Fruit fly (Drosophila melanogaster) whole organism, embryonic: Measurements from ENCODE around the gene Dis3.

Source experiments
- CG10209 ChIP-seq: fragments of 200-800 bp; sonication (Bioruptor generic); optimal IDR thresholded peaks from 3 replicates; lab custom pipeline; 2017; ENCODE audit warnings: missing biosample characterization, mild to moderate bottlenecking, missing genetic modification characterization, missing genetic modification reagents
- CG10267 ChIP-seq: fragments of 200-800 bp; sonication (Bioruptor generic); optimal IDR thresholded peaks from 2 replicates; lab custom pipeline; 2018; ENCODE audit warnings: missing biosample characterization, mild to moderate bottlenecking, missing genetic modification characterization, moderate library complexity
- CG10366 ChIP-seq: fragments of 200-800 bp; sonication (Bioruptor generic); IDR thresholded peaks from 2 replicates; pipeline ENCODE4 v1.3.6; 2022; ENCODE audit warnings: missing biosample characterization, missing genetic modification characterization
- CG10431 ChIP-seq: fragments of 200-800 bp; sonication (Bioruptor generic); optimal IDR thresholded peaks from 3 replicates; lab custom pipeline; 2018; ENCODE audit warnings: missing biosample characterization, mild to moderate bottlenecking, missing genetic modification characterization
- CG10462 ChIP-seq: fragments of 200-800 bp; sonication (Bioruptor generic); optimal IDR thresholded peaks from 2 replicates; lab custom pipeline; 2016; ENCODE audit warnings: missing biosample characterization, missing genetic modification characterization
- CG13296 ChIP-seq: fragments of 200-800 bp; sonication (Bioruptor generic); optimal IDR thresholded peaks from 3 replicates; lab custom pipeline; 2018; ENCODE audit warnings: missing biosample characterization, mild to moderate bottlenecking, missing genetic modification characterization
- CG13775 ChIP-seq: fragments of 200-800 bp; sonication (Bioruptor generic); optimal IDR thresholded peaks from 3 replicates; lab custom pipeline; 2017; ENCODE audit warnings: missing biosample characterization, mild to moderate bottlenecking, missing genetic modification characterization
- CG14710 ChIP-seq: fragments of 200-800 bp; sonication (Bioruptor generic); optimal IDR thresholded peaks from 3 replicates; lab custom pipeline; 2019; ENCODE audit warnings: missing biosample characterization, mild to moderate bottlenecking, missing genetic modification characterization, moderate library complexity
- CG14860 ChIP-seq: fragments of 200-800 bp; sonication (Bioruptor generic); IDR thresholded peaks from 3 replicates; pipeline ENCODE4 v1.3.6; 2022; ENCODE audit warnings: missing biosample characterization, missing genetic modification characterization; ENCODE audit not compliant: partially characterized antibody
- CG15269 ChIP-seq: fragments of 200-800 bp; sonication (Bioruptor generic); optimal IDR thresholded peaks from 2 replicates; lab custom pipeline; 2018; ENCODE audit warnings: missing biosample characterization, mild to moderate bottlenecking, missing genetic modification characterization, moderate library complexity
- CG15514 ChIP-seq: fragments of 200-800 bp; sonication (Bioruptor generic); optimal IDR thresholded peaks from 3 replicates; lab custom pipeline; 2017; ENCODE audit warnings: missing biosample characterization, missing genetic modification characterization, mild to moderate bottlenecking, moderate library complexity, missing genetic modification reagents
- CG17359 ChIP-seq: fragments of 200-800 bp; sonication (Bioruptor generic); optimal IDR thresholded peaks from 3 replicates; lab custom pipeline; 2018; ENCODE audit warnings: missing biosample characterization, mild to moderate bottlenecking, missing genetic modification characterization, moderate library complexity
- CG17568 ChIP-seq: fragments of 200-800 bp; sonication (Bioruptor generic); optimal IDR thresholded peaks from 2 replicates; lab custom pipeline; 2018; ENCODE audit warnings: missing biosample characterization, mild to moderate bottlenecking, missing genetic modification characterization, moderate library complexity
- CG2129 ChIP-seq: fragments of 200-800 bp; sonication (Bioruptor generic); IDR thresholded peaks from 2 replicates; pipeline ENCODE4 v1.3.6; 2022; ENCODE audit warnings: missing biosample characterization, missing genetic modification characterization; ENCODE audit not compliant: partially characterized antibody
- CG4360 ChIP-seq: fragments of 200-800 bp; sonication (Bioruptor generic); IDR thresholded peaks from 2 replicates; pipeline ENCODE4 v1.3.6; 2022; ENCODE audit warnings: missing biosample characterization, missing genetic modification characterization
- CG6654 ChIP-seq: fragments of 200-800 bp; sonication (Bioruptor generic); optimal IDR thresholded peaks from 2 replicates; lab custom pipeline; 2017; ENCODE audit warnings: missing biosample characterization, mild to moderate bottlenecking, missing genetic modification characterization
- CG7357 ChIP-seq: fragments of 200-800 bp; sonication (Bioruptor generic); IDR thresholded peaks from 3 replicates; pipeline ENCODE4 v1.3.6; 2022; ENCODE audit warnings: missing biosample characterization, missing genetic modification characterization
- CG7372 ChIP-seq: fragments of 200-800 bp; sonication (Bioruptor generic); IDR thresholded peaks from 2 replicates; pipeline ENCODE4 v1.3.6; 2022; ENCODE audit warnings: missing biosample characterization, missing genetic modification characterization
- ERR ChIP-seq: fragments of 200-800 bp; sonication (Bioruptor generic); optimal IDR thresholded peaks from 2 replicates; lab custom pipeline; 2016; ENCODE audit warnings: missing biosample characterization, missing genetic modification characterization
- Eip74EF ChIP-seq, 2 experiments: fragments of 200-800 bp in 1 of 2; fragments of >200 bp in 1 of 2; sonication (Bioruptor generic) in 1 of 2; optimal IDR thresholded peaks; 2 replicates each; lab custom pipeline; 2017 to 2019; ENCODE audit warnings: missing biosample characterization in 2 of 2, missing genetic modification characterization in 2 of 2, mild to moderate bottlenecking in 1 of 2, moderate library complexity in 1 of 2
- Hey ChIP-seq: fragments of 200-800 bp; sonication (Bioruptor generic); optimal IDR thresholded peaks from 3 replicates; lab custom pipeline; 2018; ENCODE audit warnings: missing biosample characterization, mild to moderate bottlenecking, missing genetic modification characterization
- Hr3 ChIP-seq: fragments of 200-800 bp; sonication (Bioruptor generic); optimal IDR thresholded peaks from 3 replicates; lab custom pipeline; 2016; ENCODE audit warnings: missing biosample characterization, missing genetic modification characterization
- NC2β ChIP-seq: fragments of 200-800 bp; sonication (Bioruptor generic); optimal IDR thresholded peaks from 2 replicates; lab custom pipeline; 2016; ENCODE audit warnings: missing biosample characterization, missing genetic modification characterization
- Neu2 ChIP-seq: fragments of 200-800 bp; sonication (Bioruptor generic); optimal IDR thresholded peaks from 3 replicates; lab custom pipeline; 2016; ENCODE audit warnings: missing biosample characterization, missing genetic modification characterization, borderline replicate concordance
- NfI ChIP-seq: fragments of 200-800 bp; sonication (Bioruptor generic); optimal IDR thresholded peaks from 3 replicates; lab custom pipeline; 2018; ENCODE audit warnings: missing biosample characterization, mild to moderate bottlenecking, missing genetic modification characterization, moderate library complexity
- Oaz ChIP-seq: fragments of 200-800 bp; sonication (Bioruptor generic); IDR thresholded peaks from 2 replicates; pipeline ENCODE4 v1.3.6; 2022; ENCODE audit warnings: missing biosample characterization, missing genetic modification characterization
- Usf ChIP-seq: fragments of 200-800 bp; sonication (Bioruptor generic); optimal IDR thresholded peaks from 2 replicates; lab custom pipeline; 2017; ENCODE audit warnings: missing genotype, missing biosample characterization, missing genetic modification characterization
- Xbp1 ChIP-seq: fragments of 200-800 bp; sonication (Bioruptor generic); optimal IDR thresholded peaks from 3 replicates; lab custom pipeline; 2016; ENCODE audit warnings: missing biosample characterization, mild to moderate bottlenecking, missing genetic modification characterization
- bowl ChIP-seq: fragments of 200-800 bp; sonication (Bioruptor generic); IDR thresholded peaks from 2 replicates; pipeline ENCODE4 v1.3.6; 2022; ENCODE audit warnings: missing biosample characterization, missing genetic modification characterization
- cas ChIP-seq: fragments of 200-800 bp; sonication (Bioruptor generic); IDR thresholded peaks from 2 replicates; pipeline ENCODE4 v1.3.6; 2022; ENCODE audit warnings: missing biosample characterization, missing genetic modification characterization
- cato ChIP-seq: fragments of 200-800 bp; sonication (Bioruptor generic); optimal IDR thresholded peaks from 2 replicates; lab custom pipeline; 2016; ENCODE audit warnings: missing biosample characterization, missing genetic modification characterization, borderline replicate concordance
- corto ChIP-seq: fragments of 200-800 bp; sonication (Bioruptor generic); optimal IDR thresholded peaks from 2 replicates; lab custom pipeline; 2016; ENCODE audit warnings: missing biosample characterization, mild to moderate bottlenecking, missing genetic modification characterization, moderate library complexity
- dimm ChIP-seq: fragments of 200-800 bp; sonication (Bioruptor generic); IDR thresholded peaks from 2 replicates; pipeline ENCODE4 v1.3.6; 2022; ENCODE audit warnings: missing biosample characterization, missing genetic modification characterization
- dysf ChIP-seq: fragments of 200-800 bp; sonication (Bioruptor generic); IDR thresholded peaks from 3 replicates; pipeline ENCODE4 v1.3.6; 2022; ENCODE audit warnings: missing biosample characterization, missing genetic modification characterization
- gsb-n ChIP-seq: fragments of 200-800 bp; sonication (Bioruptor generic); optimal IDR thresholded peaks from 3 replicates; lab custom pipeline; 2018; ENCODE audit warnings: missing biosample characterization, mild to moderate bottlenecking, missing genetic modification characterization
- h ChIP-seq: fragments of >200 bp; optimal IDR thresholded peaks from 2 replicates; lab custom pipeline; 2017
- klu ChIP-seq: fragments of 200-800 bp; sonication (Bioruptor generic); IDR thresholded peaks from 2 replicates; pipeline ENCODE4 v1.3.6; 2022; ENCODE audit warnings: missing biosample characterization, missing genetic modification characterization
- nmo ChIP-seq: fragments of 200-800 bp; sonication (Bioruptor generic); optimal IDR thresholded peaks from 2 replicates; lab custom pipeline; 2018; ENCODE audit warnings: missing biosample characterization, mild to moderate bottlenecking, missing genetic modification characterization, moderate library complexity
- pita ChIP-seq: fragments of 200-800 bp; sonication (Bioruptor generic); optimal IDR thresholded peaks from 2 replicates; lab custom pipeline; 2017; ENCODE audit warnings: missing biosample characterization, mild to moderate bottlenecking, missing genetic modification characterization
- pros ChIP-seq: fragments of 200-800 bp; sonication (Bioruptor generic); optimal IDR thresholded peaks from 3 replicates; lab custom pipeline; 2019; ENCODE audit warnings: missing biosample characterization, mild to moderate bottlenecking, missing genetic modification characterization, moderate library complexity
- pum ChIP-seq: fragments of 200-800 bp; sonication (Bioruptor generic); optimal IDR thresholded peaks from 2 replicates; lab custom pipeline; 2016; ENCODE audit warnings: missing biosample characterization, missing genetic modification characterization
- sens ChIP-seq: fragments of 200-800 bp; sonication (Bioruptor generic); peaks from one replicate; lab custom pipeline; 2016; ENCODE audit warnings: missing biosample characterization, missing genetic modification characterization
- shn ChIP-seq: fragments of 200-800 bp; sonication (Bioruptor generic); optimal IDR thresholded peaks from 3 replicates; lab custom pipeline; 2016; ENCODE audit warnings: missing biosample characterization, missing genetic modification characterization
- tgo ChIP-seq: fragments of 200-800 bp; sonication (Bioruptor generic); IDR thresholded peaks from 3 replicates; pipeline ENCODE4 v1.3.6; 2022; ENCODE audit warnings: missing biosample characterization, missing genetic modification characterization
- trh ChIP-seq: fragments of 200-800 bp; sonication (Bioruptor generic); optimal IDR thresholded peaks from 2 replicates; lab custom pipeline; 2016; ENCODE audit warnings: missing biosample characterization, missing genetic modification characterization
- z ChIP-seq: fragments of 200-800 bp; sonication (Bioruptor generic); IDR thresholded peaks from 3 replicates; pipeline ENCODE4 v1.3.6; 2022; ENCODE audit warnings: missing biosample characterization, missing genetic modification characterization
- zen2 ChIP-seq: fragments of 200-800 bp; sonication (Bioruptor generic); IDR thresholded peaks from 3 replicates; pipeline ENCODE4 v1.3.6; 2022; ENCODE audit warnings: missing biosample characterization, missing genetic modification characterization; ENCODE audit not compliant: partially characterized antibody

Dis3 gene

dm6 chr3R:24341251-24341650, 8.0 kb downstream of the Dis3 start, which contains the start of gene Ms:
TSS of gene Ms (plus strand) at chr3R:24341551.
- no peak for TF ChIP-seq CG14710 (tag; lab: Kevin White, UChicago)
- TF ChIP-seq CG7372 (GFP tag; lab: Robert Waterston, UW) = 0 out of 2 replicates have a peak, but pooled peaks have one; percentile 12
- TF ChIP-seq, all 482 proteins: peak for 1

DNA sequence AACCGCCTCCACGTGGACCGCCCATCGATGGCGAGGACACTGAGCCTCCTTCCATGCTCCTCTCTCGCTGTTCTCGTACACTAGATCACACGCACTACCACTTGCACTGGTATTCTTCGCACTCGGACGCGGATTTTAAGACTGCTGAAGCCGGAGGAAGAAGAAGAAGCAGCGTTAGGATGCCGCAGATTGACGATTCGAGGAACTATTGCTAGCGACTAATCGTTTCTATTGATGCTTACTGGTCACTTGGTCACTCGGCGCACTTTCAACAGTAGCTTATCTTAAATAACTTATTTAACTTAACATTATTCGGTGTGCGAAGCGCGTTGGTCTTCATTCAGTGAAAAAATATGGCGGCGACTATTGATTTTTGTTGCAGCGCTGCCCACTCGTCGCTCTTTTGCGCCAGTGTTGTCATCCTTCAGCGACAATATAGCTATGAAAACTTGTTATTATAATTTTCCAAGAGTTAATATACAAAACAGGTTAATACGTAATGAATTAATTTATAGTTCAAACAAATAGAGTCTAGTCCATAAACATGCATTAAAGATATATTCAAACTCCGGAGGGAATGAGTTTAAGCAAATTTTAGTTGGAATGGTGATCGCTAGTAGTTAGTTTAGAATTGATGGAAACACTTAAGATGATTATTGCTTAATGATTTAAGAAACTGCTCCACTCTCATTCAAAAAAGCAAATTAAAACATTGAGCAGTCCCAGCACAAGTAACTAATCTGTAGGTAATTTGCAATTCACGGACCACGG, 15.4 kb downstream of the Dis3 start, which contains the start of the genes CG5746 and CG6454:
Gene CG5746, minus strand, starts transcription at position 372 of the 771 bp plus-strand sequence.
Gene CG6454, plus strand, starts transcription at position 763 of the 771 bp plus-strand sequence.
- TF ChIP-seq CG13775 (GFP tag; lab: Kevin White, UChicago) (peak; percentile 74), Hr3 (GFP tag; lab: Kevin White, UChicago) (peak; percentile 73), ERR (GFP tag; lab: Kevin White, UChicago) (no peak), Neu2 (GFP tag; lab: Kevin White, UChicago) (peak; percentile 18), CG10267 (tag; lab: Kevin White, UChicago) (peak; percentile 72), CG17568 (no peak), klu (GFP tag; lab: Robert Waterston, UW) (0 out of 2 replicates have a peak, but pooled peaks have one; percentile 30), nmo (peak; percentile 78), bowl (no peak), pum (GFP tag; lab: Kevin White, UChicago) (peak; percentile 55), CG10462 (GFP tag; lab: Kevin White, UChicago) (no peak), corto (GFP tag; lab: Kevin White, UChicago) (no peak), dysf (GFP tag; lab: Robert Waterston, UW) (no peak; the same call in 2 of the 3 replicates), cato (peak; percentile 19), CG15269 (tag; lab: Kevin White, UChicago) (no peak), h (no peak), pita (no peak), CG14860 (no peak), CG17359 (no peak), CG10209 (GFP tag; lab: Kevin White, UChicago) (no peak), tgo (GFP tag; lab: Robert Waterston, UW) (peak; percentile 41; the same call in 1 of the 3 replicates), pros (GFP tag; lab: Kevin White, UChicago) (no peak), sens (peak; percentile 94), Xbp1 (GFP tag; lab: Kevin White, UChicago) (peak; percentile 68), CG13296 (GFP tag; lab: Kevin White, UChicago) (no peak), CG15514 (GFP tag; lab: Kevin White, UChicago) (peak; percentile 33), Hey (no peak), shn (GFP tag; lab: Kevin White, UChicago) (peak; percentile 46), gsb-n (tag; lab: Kevin White, UChicago) (no peak), CG4360 (GFP tag; lab: Robert Waterston, UW) (peak; percentile 79), Eip74EF (GFP tag; optimal IDR thresholded peaks at IDR 0.05; lab: Kevin White, UChicago) (no peak), CG6654 (GFP tag; lab: Kevin White, UChicago) (no peak), cas (no peak), NfI (no peak), Usf (GFP tag; lab: Kevin White, UChicago) (peak; percentile 12), trh (no peak), CG7357 (no peak), CG2129 (GFP tag; lab: Robert Waterston, UW) (no peak), CG10366 (GFP tag; lab: Robert Waterston, UW) (no peak), z (GFP tag; lab: Robert Waterston, UW) (no peak), CG10431 (GFP tag; lab: Kevin White, UChicago) (no peak), zen2 (GFP tag; lab: Robert Waterston, UW) (no peak), NC2β (GFP tag; lab: Kevin White, UChicago) (peak; percentile 16), Oaz (GFP tag; lab: Robert Waterston, UW) (no peak), dimm (no peak)
